Worm (Caenorhabditis elegans) whole organism, L2 larva: ENCODE measurements around the gene F47B8.18.

Experiments used
- lsy-2 ChIP-seq, 2 experiments: fragments of 150-350 bp in 1 of 2; sonication (generic microtip) in 1 of 2; optimal IDR thresholded peaks; 2 replicates each; lab custom pipeline; 2014 to 2017; ENCODE audit warnings: missing biosample characterization in 2 of 2, missing genetic modification characterization in 2 of 2
- snpc-4 ChIP-seq: fragments of 150-350 bp; optimal IDR thresholded peaks from 2 replicates; lab custom pipeline; 2014; ENCODE audit warnings: missing biosample characterization, missing genetic modification characterization

- TF ChIP-seq snpc-4 (tag; lab: Kevin White, UChicago) (peak; percentile 46), lsy-2 (tag; optimal IDR thresholded peaks at IDR 0.05; lab: Kevin White, UChicago) (peak in 1 of 2 experiments; percentile 62)
These were observed 2.5 kb downstream of the F47B8.18 start, which contains the start of gene F47B8.3 for ce11 chrV:14322743-14323142.
